Fruit fly (Drosophila melanogaster) whole organism, prepupa: ENCODE measurements around the gene CG7573.

ENCODE experiments used
- Blimp-1 ChIP-seq: fragments of 200-800 bp; sonication (Bioruptor generic); optimal IDR thresholded peaks from 3 replicates; lab custom pipeline; 2017; ENCODE audit warnings: missing biosample characterization, missing genetic modification characterization, mild to moderate bottlenecking, moderate library complexity, missing genetic modification reagents
- CG10631 ChIP-seq: fragments of 200-800 bp; sonication (Bioruptor generic); optimal IDR thresholded peaks from 2 replicates; lab custom pipeline; 2016; ENCODE audit warnings: missing biosample characterization, missing genetic modification characterization
- CG10669 ChIP-seq: fragments of 200-800 bp; sonication (Bioruptor generic); optimal IDR thresholded peaks from 3 replicates; lab custom pipeline; 2018; ENCODE audit warnings: missing biosample characterization, mild to moderate bottlenecking, missing genetic modification characterization, moderate library complexity
- CG11294 ChIP-seq: fragments of 200-800 bp; sonication (Bioruptor generic); IDR thresholded peaks from 2 replicates; pipeline ENCODE4 v1.3.6; 2022; ENCODE audit warnings: missing biosample characterization, missing genetic modification characterization
- CG3032 ChIP-seq: fragments of 200-800 bp; optimal IDR thresholded peaks from 2 replicates; lab custom pipeline; 2019; ENCODE audit warnings: missing biosample characterization, mild to moderate bottlenecking, missing genetic modification characterization, moderate library complexity
- CG31627 ChIP-seq: fragments of 200-800 bp; sonication (Bioruptor generic); optimal IDR thresholded peaks from 3 replicates; lab custom pipeline; 2016; ENCODE audit warnings: missing biosample characterization, missing genetic modification characterization
- CG32006 ChIP-seq: fragments of 200-800 bp; sonication (Bioruptor generic); optimal IDR thresholded peaks from 3 replicates; lab custom pipeline; 2017; ENCODE audit warnings: missing biosample characterization, mild to moderate bottlenecking, missing genetic modification characterization
- CG4318 ChIP-seq: fragments of 200-800 bp; sonication (Bioruptor generic); optimal IDR thresholded peaks from 3 replicates; lab custom pipeline; 2017; ENCODE audit warnings: missing biosample characterization, mild to moderate bottlenecking, missing genetic modification characterization
- CG6163 ChIP-seq: fragments of 200-800 bp; sonication (Bioruptor generic); IDR thresholded peaks from 3 replicates; pipeline ENCODE4 v1.3.6; 2022; ENCODE audit warnings: missing biosample characterization, missing genetic modification characterization
- CG6792 ChIP-seq: fragments of 200-800 bp; sonication (Bioruptor generic); optimal IDR thresholded peaks from 3 replicates; lab custom pipeline; 2016; ENCODE audit warnings: missing biosample characterization, missing genetic modification characterization
- CG6808 ChIP-seq: fragments of 200-800 bp; sonication (Bioruptor generic); optimal IDR thresholded peaks from 3 replicates; lab custom pipeline; 2017; ENCODE audit warnings: missing biosample characterization, missing genetic modification characterization, mild to moderate bottlenecking, moderate library complexity, missing genetic modification reagents
- CG8632 ChIP-seq: fragments of 200-800 bp; sonication (Bioruptor generic); optimal IDR thresholded peaks from 3 replicates; lab custom pipeline; 2016; ENCODE audit warnings: missing biosample characterization, missing genetic modification characterization
- CG9139 ChIP-seq: fragments of 200-800 bp; sonication (Bioruptor generic); optimal IDR thresholded peaks from 3 replicates; lab custom pipeline; 2017; ENCODE audit warnings: missing biosample characterization, mild to moderate bottlenecking, missing genetic modification characterization
- Eip75B ChIP-seq: fragments of 200-800 bp; sonication (Bioruptor generic); optimal IDR thresholded peaks from 3 replicates; lab custom pipeline; 2016; ENCODE audit warnings: missing biosample characterization, missing genetic modification characterization
- Eip93F ChIP-seq: fragments of 200-800 bp; sonication (Bioruptor generic); optimal IDR thresholded peaks from 2 replicates; lab custom pipeline; 2016; ENCODE audit warnings: missing biosample characterization, mild to moderate bottlenecking, missing genetic modification characterization
- Ets21C ChIP-seq: fragments of 200-800 bp; sonication (Bioruptor generic); optimal IDR thresholded peaks from 3 replicates; lab custom pipeline; 2016; ENCODE audit warnings: missing biosample characterization, missing genetic modification characterization
- Ets96B ChIP-seq: fragments of 200-800 bp; optimal IDR thresholded peaks from 2 replicates; lab custom pipeline; 2019; ENCODE audit warnings: missing biosample characterization, mild to moderate bottlenecking, missing genetic modification characterization, moderate library complexity
- Hr39 ChIP-seq: fragments of 200-800 bp; sonication (Bioruptor generic); optimal IDR thresholded peaks from 2 replicates; lab custom pipeline; 2016; ENCODE audit warnings: missing biosample characterization, missing genetic modification characterization
- Hr4 ChIP-seq: fragments of 200-800 bp; sonication (Bioruptor generic); optimal IDR thresholded peaks from 3 replicates; lab custom pipeline; 2016; ENCODE audit warnings: missing biosample characterization, missing genetic modification characterization
- Met ChIP-seq: fragments of 200-800 bp; sonication (Bioruptor generic); optimal IDR thresholded peaks from 3 replicates; lab custom pipeline; 2016; ENCODE audit warnings: missing biosample characterization, missing genetic modification characterization
- Sox102F ChIP-seq: fragments of 200-800 bp; sonication (Bioruptor generic); optimal IDR thresholded peaks from 2 replicates; lab custom pipeline; 2016; ENCODE audit warnings: missing biosample characterization, mild to moderate bottlenecking, missing genetic modification characterization
- Sox14 ChIP-seq: fragments of 200-800 bp; sonication (Bioruptor generic); optimal IDR thresholded peaks from 3 replicates; lab custom pipeline; 2016; ENCODE audit warnings: missing biosample characterization, missing genetic modification characterization
- Sox15 ChIP-seq: fragments of 200-800 bp; sonication (Bioruptor generic); optimal IDR thresholded peaks from 3 replicates; lab custom pipeline; 2016; ENCODE audit warnings: missing biosample characterization, missing genetic modification characterization
- achi ChIP-seq: fragments of 200-800 bp; sonication (Bioruptor generic); optimal IDR thresholded peaks from 3 replicates; lab custom pipeline; 2016; ENCODE audit warnings: missing biosample characterization, missing genetic modification characterization
- acj6 ChIP-seq: fragments of 200-800 bp; sonication (Bioruptor generic); optimal IDR thresholded peaks from 3 replicates; lab custom pipeline; 2016; ENCODE audit warnings: missing biosample characterization, missing genetic modification characterization
- cyc ChIP-seq: fragments of 200-800 bp; sonication (Bioruptor generic); optimal IDR thresholded peaks from 3 replicates; lab custom pipeline; 2016; ENCODE audit warnings: missing biosample characterization, missing genetic modification characterization
- dsx ChIP-seq: fragments of 200-800 bp; optimal IDR thresholded peaks from 3 replicates; lab custom pipeline; 2019; ENCODE audit warnings: missing biosample characterization, mild to moderate bottlenecking, missing genetic modification characterization, moderate library complexity; ENCODE audit not compliant: poor library complexity, severe bottlenecking
- esn ChIP-seq: fragments of 200-800 bp; sonication (Bioruptor generic); optimal IDR thresholded peaks from 2 replicates; lab custom pipeline; 2016; ENCODE audit warnings: missing biosample characterization, mild to moderate bottlenecking, missing genetic modification characterization, moderate library complexity
- fd85E ChIP-seq: fragments of 200-800 bp; sonication (Bioruptor generic); optimal IDR thresholded peaks from 3 replicates; lab custom pipeline; 2016; ENCODE audit warnings: missing biosample characterization, missing genetic modification characterization
- net ChIP-seq: fragments of 200-800 bp; sonication (Bioruptor generic); optimal IDR thresholded peaks from 3 replicates; lab custom pipeline; 2016; ENCODE audit warnings: missing biosample characterization, missing genetic modification characterization
- salr ChIP-seq, 2 experiments: fragments of 200-800 bp; sonication (Bioruptor generic); optimal IDR thresholded peaks; 3 replicates each; lab custom pipeline; 2016 to 2018; ENCODE audit warnings: missing biosample characterization in 2 of 2, missing genetic modification characterization in 2 of 2, mild to moderate bottlenecking in 1 of 2
- spab ChIP-seq: fragments of 200-800 bp; sonication (Bioruptor generic); optimal IDR thresholded peaks from 2 replicates; lab custom pipeline; 2017; ENCODE audit warnings: missing biosample characterization, mild to moderate bottlenecking, missing genetic modification characterization, missing genetic modification reagents
- ss ChIP-seq, 2 experiments: fragments of 200-800 bp; sonication (Bioruptor generic); optimal IDR thresholded peaks; 2 replicates in 1 of 2; 3 replicates in 1 of 2; lab custom pipeline; 2017 to 2018; ENCODE audit warnings: mild to moderate bottlenecking in 2 of 2, missing biosample characterization in 2 of 2, missing genetic modification characterization in 2 of 2, moderate library complexity in 1 of 2
- svp ChIP-seq: fragments of 200-800 bp; sonication (Bioruptor generic); peaks from one replicate; lab custom pipeline; 2016; ENCODE audit warnings: missing biosample characterization, missing genetic modification characterization
- vri ChIP-seq: fragments of 200-800 bp; sonication (Bioruptor generic); optimal IDR thresholded peaks from 3 replicates; lab custom pipeline; 2016; ENCODE audit warnings: missing biosample characterization, mild to moderate bottlenecking, missing genetic modification characterization

Gene CG7573

DNA sequence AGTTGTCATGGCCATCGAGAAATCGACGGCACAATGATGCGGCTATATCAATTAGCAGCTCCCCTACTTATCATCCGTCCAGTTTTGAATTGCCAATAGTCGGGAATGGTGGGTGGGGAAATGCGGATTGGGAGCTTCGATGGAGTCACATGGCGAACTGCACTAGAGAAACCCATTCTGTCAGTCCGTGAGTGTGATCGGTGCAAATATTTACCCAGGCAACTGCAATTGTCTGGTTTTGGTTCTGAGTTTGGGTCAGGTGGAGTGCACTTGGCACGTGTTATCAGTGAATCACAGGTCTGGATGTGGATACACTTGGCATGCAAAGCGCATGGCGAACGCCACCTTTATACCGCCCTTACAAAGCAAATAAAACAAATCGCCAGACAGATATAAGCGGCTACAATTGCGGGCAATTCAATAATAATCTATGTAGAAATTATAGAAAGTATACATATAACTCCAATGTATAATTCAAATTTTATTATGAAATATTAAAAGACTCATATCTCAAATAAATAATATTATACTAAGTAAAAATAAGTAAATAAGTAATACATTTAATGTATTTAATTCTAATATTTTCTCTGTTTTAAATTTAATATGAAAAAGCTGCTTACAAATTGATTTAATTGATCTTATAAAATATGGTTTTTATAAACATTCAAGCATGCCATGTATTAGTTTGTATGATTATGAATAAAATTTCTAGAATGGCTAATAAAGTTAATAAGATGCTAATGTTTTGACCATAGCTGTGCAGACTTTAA lies 39.1 kb upstream of the CG7573 start (continued):
- TF ChIP-seq CG6808 (GFP tag; lab: Kevin White, UChicago), result peak; percentile 0
- TF ChIP-seq CG8632 (GFP tag; lab: Kevin White, UChicago), result no peak
- no peak for TF ChIP-seq dsx (GFP tag; lab: Kevin White, UChicago)
- TF ChIP-seq Sox102F (GFP tag; lab: Kevin White, UChicago), result no peak
- peak; percentile 40; the same call in 2 of the 3 replicates for TF ChIP-seq CG6163 (GFP tag; lab: Robert Waterston, UW)
- peak; percentile 32 for TF ChIP-seq CG9139 (GFP tag; lab: Kevin White, UChicago)
- TF ChIP-seq achi (GFP tag; lab: Kevin White, UChicago), result peak; percentile 1
- no peak for TF ChIP-seq Hr39 (GFP tag; lab: Kevin White, UChicago)
- TF ChIP-seq Eip93F (GFP tag; lab: Kevin White, UChicago), result no peak
- TF ChIP-seq CG32006 (GFP tag; lab: Kevin White, UChicago), result no peak
- TF ChIP-seq CG6792 (GFP tag; lab: Kevin White, UChicago), result no peak
- peak; percentile 6 for TF ChIP-seq esn (GFP tag; lab: Kevin White, UChicago)
- peak; percentile 25; the same call in 1 of the 2 replicates for TF ChIP-seq CG11294 (GFP tag; lab: Robert Waterston, UW)
- TF ChIP-seq CG10631 (GFP tag; lab: Kevin White, UChicago), result no peak
- TF ChIP-seq ss (GFP tag; optimal IDR thresholded peaks at IDR 0.05; lab: Kevin White, UChicago), result peak in 1 of 2 experiments; percentile 42
- TF ChIP-seq Ets96B (tag; lab: Kevin White, UChicago), result no peak
- no peak for TF ChIP-seq Hr4 (GFP tag; lab: Kevin White, UChicago)
- TF ChIP-seq Eip75B (GFP tag; lab: Kevin White, UChicago), result no peak
- no peak for TF ChIP-seq salr (GFP tag; optimal IDR thresholded peaks at IDR 0.05; lab: Kevin White, UChicago)
- no peak for TF ChIP-seq cyc (GFP tag; lab: Kevin White, UChicago)
- TF ChIP-seq Sox15 (GFP tag; lab: Kevin White, UChicago), result no peak
- no peak for TF ChIP-seq acj6
- TF ChIP-seq Ets21C, result no peak
- TF ChIP-seq vri, result peak; percentile 41
- no peak for TF ChIP-seq CG4318 (GFP tag; lab: Kevin White, UChicago)
- TF ChIP-seq Met (GFP tag; lab: Kevin White, UChicago), result no peak

- TF ChIP-seq Sox14 (no peak), Hr39 (GFP tag; lab: Kevin White, UChicago) (no peak), CG3032 (tag; lab: Kevin White, UChicago) (no peak), cyc (GFP tag; lab: Kevin White, UChicago) (no peak), net (no peak), svp (GFP tag; lab: Kevin White, UChicago) (no peak), spab (GFP tag; lab: Kevin White, UChicago) (no peak), CG10669 (GFP tag; lab: Kevin White, UChicago) (no peak), esn (GFP tag; lab: Kevin White, UChicago) (no peak), dsx (GFP tag; lab: Kevin White, UChicago) (no peak), CG31627 (GFP tag; lab: Kevin White, UChicago) (no peak), fd85E (GFP tag; lab: Kevin White, UChicago) (no peak), Blimp-1 (GFP tag; lab: Kevin White, UChicago) (no peak), achi (GFP tag; lab: Kevin White, UChicago) (no peak), CG32006 (GFP tag; lab: Kevin White, UChicago) (no peak), CG6163 (GFP tag; lab: Robert Waterston, UW) (no peak)
These were observed 38.6 kb upstream of the CG7573 start for dm6 chr3L:11273013-11273343.
